Fruit fly (Drosophila melanogaster) whole organism, embryonic: Measurements from ENCODE around the gene CG31068.
A peak's percentile ranks its signal among the peaks of the same experiment; 100 is the strongest.

Experiments
- BEAF-32 ChIP-seq: fragments of 200-800 bp; sonication (Bioruptor generic); optimal IDR thresholded peaks from 3 replicates; lab custom pipeline; 2017; ENCODE audit warnings: missing biosample characterization, missing genetic modification characterization, mild to moderate bottlenecking, moderate library complexity, missing genetic modification reagents
- CG10267 ChIP-seq: fragments of 200-800 bp; sonication (Bioruptor generic); optimal IDR thresholded peaks from 2 replicates; lab custom pipeline; 2018; ENCODE audit warnings: missing biosample characterization, mild to moderate bottlenecking, missing genetic modification characterization, moderate library complexity
- CG10274 ChIP-seq: fragments of 200-800 bp; sonication (Bioruptor generic); optimal IDR thresholded peaks from 3 replicates; lab custom pipeline; 2017; ENCODE audit warnings: missing biosample characterization, mild to moderate bottlenecking, missing genetic modification characterization
- CG10462 ChIP-seq: fragments of 200-800 bp; sonication (Bioruptor generic); optimal IDR thresholded peaks from 2 replicates; lab custom pipeline; 2016; ENCODE audit warnings: missing biosample characterization, missing genetic modification characterization
- CG11560 ChIP-seq: fragments of 200-800 bp; sonication (Bioruptor generic); IDR thresholded peaks from 3 replicates; pipeline ENCODE4 v1.3.6; 2022; ENCODE audit warnings: missing biosample characterization, missing genetic modification characterization
- CG12299 ChIP-seq: fragments of 200-800 bp; sonication (Bioruptor generic); optimal IDR thresholded peaks from 2 replicates; lab custom pipeline; 2018; ENCODE audit warnings: missing biosample characterization, mild to moderate bottlenecking, missing genetic modification characterization
- CG13123 ChIP-seq: fragments of 200-800 bp; sonication (Bioruptor generic); optimal IDR thresholded peaks from 2 replicates; lab custom pipeline; 2016; ENCODE audit warnings: missing biosample characterization, missing genetic modification characterization
- CG13775 ChIP-seq: fragments of 200-800 bp; sonication (Bioruptor generic); optimal IDR thresholded peaks from 3 replicates; lab custom pipeline; 2017; ENCODE audit warnings: missing biosample characterization, mild to moderate bottlenecking, missing genetic modification characterization
- CG17186 ChIP-seq: fragments of 200-800 bp; sonication (Bioruptor generic); optimal IDR thresholded peaks from 3 replicates; lab custom pipeline; 2017; ENCODE audit warnings: missing biosample characterization, missing genetic modification reagents, missing genetic modification characterization
- CG17361 ChIP-seq: fragments of 200-800 bp; sonication (Bioruptor generic); IDR thresholded peaks from 3 replicates; pipeline ENCODE4 v1.3.6; 2022; ENCODE audit warnings: missing biosample characterization, missing genetic modification characterization
- CG17829 ChIP-seq: fragments of 200-800 bp; optimal IDR thresholded peaks from 2 replicates; lab custom pipeline; 2019; ENCODE audit warnings: missing biosample characterization, mild to moderate bottlenecking, missing genetic modification characterization, moderate library complexity
- CG18619 ChIP-seq: fragments of 200-800 bp; sonication (Bioruptor generic); optimal IDR thresholded peaks from 3 replicates; lab custom pipeline; 2017; ENCODE audit warnings: missing biosample characterization, mild to moderate bottlenecking, missing genetic modification characterization
- CG2712 ChIP-seq: fragments of 200-800 bp; optimal IDR thresholded peaks from 3 replicates; lab custom pipeline; 2019; ENCODE audit warnings: missing biosample characterization, mild to moderate bottlenecking, missing genetic modification characterization, moderate library complexity
- CG30403 ChIP-seq: fragments of 200-800 bp; sonication (Bioruptor generic); optimal IDR thresholded peaks from 3 replicates; lab custom pipeline; 2016; ENCODE audit warnings: missing biosample characterization, missing genetic modification characterization
- CG30431 ChIP-seq: fragments of 200-800 bp; sonication (Bioruptor generic); optimal IDR thresholded peaks from 2 replicates; lab custom pipeline; 2017; ENCODE audit warnings: missing biosample characterization, missing genetic modification characterization
- CG3847 ChIP-seq: fragments of 200-800 bp; sonication (Bioruptor generic); IDR thresholded peaks from 2 replicates; pipeline ENCODE4 v1.3.6; 2022; ENCODE audit warnings: missing biosample characterization, missing genetic modification characterization
- CG4404 ChIP-seq: fragments of 200-800 bp; sonication (Bioruptor generic); IDR thresholded peaks from 2 replicates; pipeline ENCODE4 v1.3.6; 2022; ENCODE audit warnings: missing biosample characterization, missing genetic modification characterization
- CG5953 ChIP-seq: fragments of 200-800 bp; sonication (Bioruptor generic); IDR thresholded peaks from 2 replicates; pipeline ENCODE4 v1.3.6; 2022; ENCODE audit warnings: missing biosample characterization, missing genetic modification characterization
- CG6654 ChIP-seq: fragments of 200-800 bp; sonication (Bioruptor generic); optimal IDR thresholded peaks from 2 replicates; lab custom pipeline; 2017; ENCODE audit warnings: missing biosample characterization, mild to moderate bottlenecking, missing genetic modification characterization
- CG7357 ChIP-seq: fragments of 200-800 bp; sonication (Bioruptor generic); IDR thresholded peaks from 3 replicates; pipeline ENCODE4 v1.3.6; 2022; ENCODE audit warnings: missing biosample characterization, missing genetic modification characterization
- CG7987 ChIP-seq: fragments of 200-800 bp; sonication (Bioruptor generic); optimal IDR thresholded peaks from 2 replicates; lab custom pipeline; 2018; ENCODE audit warnings: missing biosample characterization, mild to moderate bottlenecking, missing genetic modification characterization, moderate library complexity
- CG9215 ChIP-seq: fragments of 200-800 bp; sonication (Bioruptor generic); IDR thresholded peaks from 2 replicates; pipeline ENCODE4 v1.3.6; 2022; ENCODE audit warnings: missing biosample characterization, missing genetic modification characterization
- CG9797 ChIP-seq: fragments of 200-800 bp; sonication (Bioruptor generic); optimal IDR thresholded peaks from 3 replicates; lab custom pipeline; 2018; ENCODE audit warnings: missing biosample characterization, mild to moderate bottlenecking, missing genetic modification characterization
- Dad ChIP-seq: fragments of 200-800 bp; sonication (Bioruptor generic); optimal IDR thresholded peaks from 3 replicates; lab custom pipeline; 2016; ENCODE audit warnings: missing biosample characterization, missing genetic modification characterization
- Dip3 ChIP-seq: fragments of 200-800 bp; sonication (Bioruptor generic); optimal IDR thresholded peaks from 3 replicates; lab custom pipeline; 2016; ENCODE audit warnings: missing biosample characterization, missing genetic modification characterization
- Gsc ChIP-seq: fragments of 200-800 bp; sonication (Bioruptor generic); IDR thresholded peaks from 2 replicates; pipeline ENCODE4 v1.3.6; 2022; ENCODE audit warnings: missing biosample characterization, missing genetic modification characterization
- HmgZ ChIP-seq: fragments of 200-800 bp; sonication (Bioruptor generic); optimal IDR thresholded peaks from 2 replicates; lab custom pipeline; 2018; ENCODE audit warnings: missing biosample characterization, mild to moderate bottlenecking, missing genetic modification characterization
- Hr78 ChIP-seq, 2 experiments: fragments of 200-800 bp in 1 of 2; fragments of >200 bp in 1 of 2; sonication (Bioruptor generic) in 1 of 2; optimal IDR thresholded peaks; 2 replicates each; lab custom pipeline; 2017 to 2019; ENCODE audit warnings: missing biosample characterization in 2 of 2, missing genetic modification characterization in 2 of 2, mild to moderate bottlenecking in 1 of 2, moderate library complexity in 1 of 2
- MTF-1 ChIP-seq: fragments of 200-800 bp; sonication (Bioruptor generic); optimal IDR thresholded peaks from 2 replicates; lab custom pipeline; 2018; ENCODE audit warnings: missing biosample characterization, mild to moderate bottlenecking, missing genetic modification characterization, borderline replicate concordance
- NC2β ChIP-seq: fragments of 200-800 bp; sonication (Bioruptor generic); optimal IDR thresholded peaks from 2 replicates; lab custom pipeline; 2016; ENCODE audit warnings: missing biosample characterization, missing genetic modification characterization
- Optix ChIP-seq: fragments of 200-800 bp; sonication (Bioruptor generic); IDR thresholded peaks from 3 replicates; pipeline ENCODE4 v1.3.6; 2022; ENCODE audit warnings: missing biosample characterization, missing genetic modification characterization
- Ravus ChIP-seq: fragments of 200-800 bp; sonication (Bioruptor generic); IDR thresholded peaks from 2 replicates; pipeline ENCODE4 v1.3.6; 2022; ENCODE audit warnings: missing biosample characterization, missing genetic modification characterization
- Trl ChIP-seq, 3 experiments: fragments of >200 bp in 2 of 3; fragments of 200-800 bp in 1 of 3; sonication (Bioruptor generic) in 1 of 3; optimal IDR thresholded peaks; 2 replicates in 1 of 3; 3 replicates in 2 of 3; lab custom pipeline; 2016 to 2017; ENCODE audit warnings: missing biosample characterization in 1 of 3, missing genetic modification characterization in 1 of 3
- abd-A ChIP-seq: fragments of 200-800 bp; sonication (Bioruptor generic); optimal IDR thresholded peaks from 3 replicates; lab custom pipeline; 2019; ENCODE audit warnings: missing biosample characterization, mild to moderate bottlenecking, missing genetic modification characterization, moderate library complexity
- corto ChIP-seq: fragments of 200-800 bp; sonication (Bioruptor generic); optimal IDR thresholded peaks from 2 replicates; lab custom pipeline; 2016; ENCODE audit warnings: missing biosample characterization, mild to moderate bottlenecking, missing genetic modification characterization, moderate library complexity
- disco-r ChIP-seq: fragments of 200-800 bp; sonication (Bioruptor generic); optimal IDR thresholded peaks from 2 replicates; lab custom pipeline; 2016; ENCODE audit warnings: missing biosample characterization, missing genetic modification characterization
- dmrt11E ChIP-seq: fragments of 200-800 bp; sonication (Bioruptor generic); optimal IDR thresholded peaks from 3 replicates; lab custom pipeline; 2018; ENCODE audit warnings: missing biosample characterization, mild to moderate bottlenecking, missing genetic modification characterization, moderate library complexity
- gem ChIP-seq: fragments of 200-800 bp; sonication (Bioruptor generic); optimal IDR thresholded peaks from 2 replicates; lab custom pipeline; 2019; ENCODE audit warnings: missing biosample characterization, mild to moderate bottlenecking, missing genetic modification characterization, moderate library complexity
- gfzf ChIP-seq: fragments of 200-800 bp; sonication (Bioruptor generic); optimal IDR thresholded peaks from 2 replicates; lab custom pipeline; 2016; ENCODE audit warnings: missing biosample characterization, mild to moderate bottlenecking, missing genetic modification characterization, moderate library complexity
- grn ChIP-seq: fragments of 200-800 bp; sonication (Bioruptor generic); optimal IDR thresholded peaks from 3 replicates; lab custom pipeline; 2017; ENCODE audit warnings: missing biosample characterization, missing genetic modification characterization
- h ChIP-seq: fragments of >200 bp; optimal IDR thresholded peaks from 2 replicates; lab custom pipeline; 2017
- jumu ChIP-seq: fragments of 200-800 bp; sonication (Bioruptor generic); optimal IDR thresholded peaks from 3 replicates; lab custom pipeline; 2016; ENCODE audit warnings: missing biosample characterization, missing genetic modification characterization
- klu ChIP-seq: fragments of 200-800 bp; sonication (Bioruptor generic); IDR thresholded peaks from 2 replicates; pipeline ENCODE4 v1.3.6; 2022; ENCODE audit warnings: missing biosample characterization, missing genetic modification characterization
- nerfin-2 ChIP-seq: fragments of 200-800 bp; sonication (Bioruptor generic); IDR thresholded peaks from 2 replicates; pipeline ENCODE4 v1.3.6; 2022; ENCODE audit warnings: missing biosample characterization, missing genetic modification characterization; ENCODE audit not compliant: partially characterized antibody
- pita ChIP-seq: fragments of 200-800 bp; sonication (Bioruptor generic); optimal IDR thresholded peaks from 2 replicates; lab custom pipeline; 2017; ENCODE audit warnings: missing biosample characterization, mild to moderate bottlenecking, missing genetic modification characterization
- psq ChIP-seq: fragments of 200-800 bp; sonication (Bioruptor generic); optimal IDR thresholded peaks from 2 replicates; lab custom pipeline; 2017; ENCODE audit warnings: missing biosample characterization, missing genetic modification characterization
- sna ChIP-seq: fragments of 200-800 bp; sonication (Bioruptor generic); IDR thresholded peaks from 2 replicates; pipeline ENCODE4 v1.3.6; 2022; ENCODE audit warnings: missing biosample characterization, missing genetic modification characterization; ENCODE audit not compliant: partially characterized antibody
- tx ChIP-seq: fragments of 200-800 bp; sonication (Bioruptor generic); optimal IDR thresholded peaks from 2 replicates; lab custom pipeline; 2016; ENCODE audit warnings: missing biosample characterization, missing genetic modification characterization
- z ChIP-seq: fragments of 200-800 bp; sonication (Bioruptor generic); IDR thresholded peaks from 3 replicates; pipeline ENCODE4 v1.3.6; 2022; ENCODE audit warnings: missing biosample characterization, missing genetic modification characterization

CG31068 gene

DNA sequence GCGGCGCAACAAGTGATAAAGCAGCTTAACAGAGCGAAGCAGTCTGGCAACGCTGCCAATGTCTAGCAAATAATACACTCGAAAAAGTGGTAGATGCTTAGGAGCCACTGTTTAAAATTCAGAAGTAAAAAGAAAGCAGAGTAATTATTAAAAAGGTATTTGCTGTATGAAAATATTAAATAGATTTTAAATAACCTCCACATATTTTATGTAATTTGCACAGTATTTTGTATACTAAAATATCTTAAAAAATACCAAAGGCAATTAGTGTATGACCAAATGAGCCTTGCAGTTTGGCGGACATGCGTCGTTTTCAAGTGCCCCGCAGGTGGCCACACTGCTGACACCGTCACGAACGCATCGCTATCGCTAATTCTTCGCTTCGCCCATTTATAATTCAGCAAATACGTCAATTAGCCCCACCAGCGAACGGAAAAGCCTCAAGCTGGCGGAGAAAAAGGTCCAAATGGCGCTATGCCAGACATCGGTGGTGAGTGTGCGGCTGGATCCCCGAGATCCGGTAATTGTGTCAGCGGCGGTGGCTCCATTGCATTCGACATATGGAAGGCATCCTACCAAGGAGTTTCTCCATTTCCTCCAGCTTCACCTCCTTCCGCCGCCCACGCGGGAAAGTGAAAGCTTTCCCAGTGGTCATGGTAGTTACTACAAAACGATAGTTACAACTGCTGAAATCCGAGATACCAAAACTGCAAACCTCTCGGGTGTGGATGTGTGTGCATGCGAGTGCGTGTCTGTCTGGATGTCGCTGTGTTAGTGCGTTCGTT is 19.8 kb downstream of the CG31068 start, which contains the start of gene pll (continued):
- TF ChIP-seq CG10462 (GFP tag; lab: Kevin White, UChicago) (peak; percentile 41), CG9797 (GFP tag; lab: Kevin White, UChicago) (peak; percentile 96), CG6654 (no peak), psq (GFP tag; lab: Kevin White, UChicago) (peak; percentile 37), CG10274 (GFP tag; lab: Kevin White, UChicago) (no peak), CG18619 (GFP tag; lab: Kevin White, UChicago) (peak; percentile 68), BEAF-32 (GFP tag; lab: Kevin White, UChicago) (peak; percentile 83), Dip3 (peak; percentile 64), Trl (optimal IDR thresholded peaks at IDR 0.05; lab: Kevin White, UChicago) (no peak), Trl (GFP tag; optimal IDR thresholded peaks at IDR 0.05; lab: Kevin White, UChicago) (peak; percentile 68), klu (GFP tag; lab: Robert Waterston, UW) (peak; percentile 70), CG17186 (GFP tag; lab: Kevin White, UChicago) (peak; percentile 45), tx (peak; percentile 65), dmrt11E (tag; lab: Kevin White, UChicago) (peak; percentile 72), gfzf (GFP tag; lab: Kevin White, UChicago) (peak; percentile 94), CG5953 (peak; percentile 88), disco-r (GFP tag; lab: Kevin White, UChicago) (no peak), abd-A (no peak), CG7987 (GFP tag; lab: Kevin White, UChicago) (peak; percentile 32), Gsc (GFP tag; lab: Robert Waterston, UW) (0 out of 2 replicates have a peak, but pooled peaks have one; percentile 32), pita (no peak), CG3847 (peak; percentile 89), CG12299 (peak; percentile 77), Optix (GFP tag; lab: Robert Waterston, UW) (0 out of 3 replicates have a peak, but pooled peaks have one; percentile 41), jumu (peak; percentile 47), CG2712 (tag; lab: Kevin White, UChicago) (peak; percentile 90), sna (GFP tag; lab: Robert Waterston, UW) (no peak), CG11560 (tag; lab: Robert Waterston, UW) (peak; percentile 58; the same call in 1 of the 3 replicates), gem (tag; lab: Kevin White, UChicago) (no peak), Hr78 (GFP tag; optimal IDR thresholded peaks at IDR 0.05; lab: Kevin White, UChicago) (no peak), Dad (GFP tag; lab: Kevin White, UChicago) (peak; percentile 51), CG17361 (GFP tag; lab: Robert Waterston, UW) (no peak; the same call in none of the 3 replicates), CG30431 (peak; percentile 48), CG30403 (peak; percentile 86), nerfin-2 (GFP tag; lab: Robert Waterston, UW) (no peak), Ravus (peak; percentile 46; the same call in 1 of the 2 replicates), CG17829 (tag; lab: Kevin White, UChicago) (peak; percentile 91), h (lab: Kevin White, UChicago) (no peak), CG13775 (GFP tag; lab: Kevin White, UChicago) (peak; percentile 81), CG4404 (GFP tag; lab: Robert Waterston, UW) (peak; percentile 81), CG7357 (GFP tag; lab: Robert Waterston, UW) (peak; percentile 80), CG9215 (peak; percentile 85), grn (no peak), CG13123 (GFP tag; lab: Kevin White, UChicago) (peak; percentile 79), z (GFP tag; lab: Robert Waterston, UW) (no peak), MTF-1 (GFP tag; lab: Kevin White, UChicago) (peak; percentile 60), CG10267 (tag; lab: Kevin White, UChicago) (peak; percentile 80), NC2β (GFP tag; lab: Kevin White, UChicago) (peak; percentile 53), HmgZ (tag; lab: Kevin White, UChicago) (peak; percentile 85), corto (GFP tag; lab: Kevin White, UChicago) (no peak)
